Fruit fly (Drosophila melanogaster) Kc167 (cell line): ENCODE data around the gene spas.

Source experiments
- Sin3A ChIP-seq: fragments of >200 bp; optimal IDR thresholded peaks from 2 replicates; lab custom pipeline; 2018; ENCODE audit warnings: missing external identifiers
- h ChIP-seq: fragments of >200 bp; optimal IDR thresholded peaks from 3 replicates; lab custom pipeline; 2018; ENCODE audit warnings: missing external identifiers

dm6 chr3R:23995460-23995859 is 42.6 kb upstream of the spas start, which contains the start of gene CG33108:
- TF ChIP-seq h (lab: Kevin White, UChicago): no peak
- no peak for TF ChIP-seq Sin3A (lab: Kevin White, UChicago)
